Fruit fly (Drosophila melanogaster): ENCODE data around the gene CG7083.
A peak's percentile ranks its signal among the peaks of the same experiment; 100 is the strongest.

- TF ChIP-seq EcR (GFP tag; optimal IDR thresholded peaks at IDR 0.05) (peak; percentile 46), CG8301 (tag; optimal IDR thresholded peaks at IDR 0.05) (no peak), CG9948 (tag; optimal IDR thresholded peaks at IDR 0.05) (no peak), Pif1A (GFP tag; optimal IDR thresholded peaks at IDR 0.05) (no peak), CG17806 (tag; optimal IDR thresholded peaks at IDR 0.05) (no peak), Snoo (tag; optimal IDR thresholded peaks at IDR 0.05) (no peak), Pif1B (GFP tag; optimal IDR thresholded peaks at IDR 0.05) (no peak), D1 (tag; optimal IDR thresholded peaks at IDR 0.05) (no peak), CG12605 (GFP tag; IDR thresholded peaks at IDR 0.05) (no peak), fd96Ca (GFP tag; IDR thresholded peaks at IDR 0.05) (no peak)
These were observed 43.6 kb upstream of the CG7083 start, which contains the start of gene Rab19 for dm6 chr3L:8296941-8297340.

All from whole organism, pupa.